Fruit fly (Drosophila melanogaster) whole organism, embryonic: Measurements from ENCODE around the gene Swip-1.

Experiments used
- CG10431 ChIP-seq: fragments of 200-800 bp; sonication (Bioruptor generic); optimal IDR thresholded peaks from 3 replicates; lab custom pipeline; 2018; ENCODE audit warnings: missing biosample characterization, mild to moderate bottlenecking, missing genetic modification characterization
- CG11085 ChIP-seq: fragments of 200-800 bp; sonication (Bioruptor generic); IDR thresholded peaks from 2 replicates; pipeline ENCODE4 v1.3.6; 2022; ENCODE audit warnings: missing biosample characterization, missing genetic modification characterization
- CG12071 ChIP-seq: fragments of 200-800 bp; sonication (Bioruptor generic); optimal IDR thresholded peaks from 3 replicates; lab custom pipeline; 2018; ENCODE audit warnings: missing biosample characterization, mild to moderate bottlenecking, missing genetic modification characterization
- CG12769 ChIP-seq: fragments of 200-800 bp; sonication (Bioruptor generic); optimal IDR thresholded peaks from 2 replicates; lab custom pipeline; 2019; ENCODE audit warnings: missing biosample characterization, mild to moderate bottlenecking, missing genetic modification characterization, moderate library complexity
- CG13296 ChIP-seq: fragments of 200-800 bp; sonication (Bioruptor generic); optimal IDR thresholded peaks from 3 replicates; lab custom pipeline; 2018; ENCODE audit warnings: missing biosample characterization, mild to moderate bottlenecking, missing genetic modification characterization
- CG15073 ChIP-seq: fragments of 200-800 bp; sonication (Bioruptor generic); optimal IDR thresholded peaks from 2 replicates; lab custom pipeline; 2016; ENCODE audit warnings: missing biosample characterization, missing genetic modification characterization
- CG15479 ChIP-seq: fragments of 200-800 bp; sonication (Bioruptor generic); optimal IDR thresholded peaks from 3 replicates; lab custom pipeline; 2019; ENCODE audit warnings: missing biosample characterization, mild to moderate bottlenecking, missing genetic modification characterization, moderate library complexity
- CG1603 ChIP-seq: fragments of 200-800 bp; sonication (Bioruptor generic); optimal IDR thresholded peaks from 2 replicates; lab custom pipeline; 2019; ENCODE audit warnings: missing biosample characterization, mild to moderate bottlenecking, missing genetic modification characterization, moderate library complexity
- CG16815 ChIP-seq: fragments of 200-800 bp; sonication (Bioruptor generic); optimal IDR thresholded peaks from 3 replicates; lab custom pipeline; 2017; ENCODE audit warnings: missing biosample characterization, mild to moderate bottlenecking, missing genetic modification characterization
- CG17385 ChIP-seq: fragments of 200-800 bp; sonication (Bioruptor generic); optimal IDR thresholded peaks from 3 replicates; lab custom pipeline; 2018; ENCODE audit warnings: missing biosample characterization, mild to moderate bottlenecking, missing genetic modification characterization
- CG18476 ChIP-seq: fragments of 200-800 bp; sonication (Bioruptor generic); optimal IDR thresholded peaks from 2 replicates; lab custom pipeline; 2016; ENCODE audit warnings: missing biosample characterization, mild to moderate bottlenecking, missing genetic modification characterization
- CG2678 ChIP-seq: fragments of 200-800 bp; sonication (Bioruptor generic); optimal IDR thresholded peaks from 3 replicates; lab custom pipeline; 2019; ENCODE audit warnings: missing biosample characterization, mild to moderate bottlenecking, missing genetic modification characterization, moderate library complexity
- CG2712 ChIP-seq: fragments of 200-800 bp; optimal IDR thresholded peaks from 3 replicates; lab custom pipeline; 2019; ENCODE audit warnings: missing biosample characterization, mild to moderate bottlenecking, missing genetic modification characterization, moderate library complexity
- CG30431 ChIP-seq: fragments of 200-800 bp; sonication (Bioruptor generic); optimal IDR thresholded peaks from 2 replicates; lab custom pipeline; 2017; ENCODE audit warnings: missing biosample characterization, missing genetic modification characterization
- CG3847 ChIP-seq: fragments of 200-800 bp; sonication (Bioruptor generic); IDR thresholded peaks from 2 replicates; pipeline ENCODE4 v1.3.6; 2022; ENCODE audit warnings: missing biosample characterization, missing genetic modification characterization
- CG42726 ChIP-seq: fragments of 200-800 bp; sonication (Bioruptor generic); IDR thresholded peaks from 2 replicates; pipeline ENCODE4 v1.3.6; 2022; ENCODE audit warnings: missing biosample characterization, missing genetic modification characterization; ENCODE audit not compliant: partially characterized antibody
- CG4707 ChIP-seq: fragments of 200-800 bp; sonication (Bioruptor generic); optimal IDR thresholded peaks from 2 replicates; lab custom pipeline; 2018; ENCODE audit warnings: missing biosample characterization, mild to moderate bottlenecking, missing genetic modification characterization, moderate library complexity
- CG6254 ChIP-seq: fragments of 200-800 bp; sonication (Bioruptor generic); optimal IDR thresholded peaks from 3 replicates; lab custom pipeline; 2017; ENCODE audit warnings: mild to moderate bottlenecking, missing biosample characterization, missing genetic modification reagents, missing genetic modification characterization
- CG9727 ChIP-seq: fragments of 200-800 bp; sonication (Bioruptor generic); optimal IDR thresholded peaks from 3 replicates; lab custom pipeline; 2017; ENCODE audit warnings: missing biosample characterization, mild to moderate bottlenecking, missing genetic modification characterization
- CG9876 ChIP-seq: fragments of 200-800 bp; sonication (Bioruptor generic); optimal IDR thresholded peaks from 2 replicates; lab custom pipeline; 2016; ENCODE audit warnings: missing biosample characterization, missing genetic modification characterization
- CoRest ChIP-seq: fragments of 200-800 bp; sonication (Bioruptor generic); optimal IDR thresholded peaks from 3 replicates; lab custom pipeline; 2018; ENCODE audit warnings: missing biosample characterization, mild to moderate bottlenecking, missing genetic modification characterization, moderate library complexity
- Fer3 ChIP-seq: fragments of 200-800 bp; sonication (Bioruptor generic); optimal IDR thresholded peaks from 2 replicates; lab custom pipeline; 2018; ENCODE audit warnings: missing biosample characterization, mild to moderate bottlenecking, missing genetic modification characterization, moderate library complexity
- H15 ChIP-seq: fragments of 200-800 bp; sonication (Bioruptor generic); IDR thresholded peaks from 3 replicates; pipeline ENCODE4 v1.3.6; 2022; ENCODE audit warnings: missing biosample characterization, missing genetic modification characterization
- Hey ChIP-seq: fragments of 200-800 bp; sonication (Bioruptor generic); optimal IDR thresholded peaks from 3 replicates; lab custom pipeline; 2018; ENCODE audit warnings: missing biosample characterization, mild to moderate bottlenecking, missing genetic modification characterization
- Hr78 ChIP-seq, 2 experiments: fragments of 200-800 bp in 1 of 2; fragments of >200 bp in 1 of 2; sonication (Bioruptor generic) in 1 of 2; optimal IDR thresholded peaks; 2 replicates each; lab custom pipeline; 2017 to 2019; ENCODE audit warnings: missing biosample characterization in 2 of 2, missing genetic modification characterization in 2 of 2, mild to moderate bottlenecking in 1 of 2, moderate library complexity in 1 of 2
- Lhr ChIP-seq: fragments of 200-800 bp; sonication (Bioruptor generic); optimal IDR thresholded peaks from 3 replicates; lab custom pipeline; 2017; ENCODE audit warnings: mild to moderate bottlenecking, missing biosample characterization, missing genetic modification reagents, missing genetic modification characterization
- Lim3 ChIP-seq: fragments of 200-800 bp; sonication (Bioruptor generic); IDR thresholded peaks from 2 replicates; pipeline ENCODE4 v1.3.6; 2022; ENCODE audit warnings: missing biosample characterization, missing genetic modification characterization
- Max ChIP-seq: fragments of 200-800 bp; sonication (Bioruptor generic); optimal IDR thresholded peaks from 2 replicates; lab custom pipeline; 2016; ENCODE audit warnings: missing biosample characterization, mild to moderate bottlenecking, missing genetic modification characterization
- Myb ChIP-seq: fragments of 200-800 bp; sonication (Bioruptor generic); optimal IDR thresholded peaks from 2 replicates; lab custom pipeline; 2016; ENCODE audit warnings: missing biosample characterization, missing genetic modification characterization
- Oaz ChIP-seq: fragments of 200-800 bp; sonication (Bioruptor generic); IDR thresholded peaks from 2 replicates; pipeline ENCODE4 v1.3.6; 2022; ENCODE audit warnings: missing biosample characterization, missing genetic modification characterization
- Oli ChIP-seq: fragments of 200-800 bp; sonication (Bioruptor generic); optimal IDR thresholded peaks from 2 replicates; lab custom pipeline; 2018; ENCODE audit warnings: missing biosample characterization, mild to moderate bottlenecking, missing genetic modification characterization, moderate library complexity
- Ptx1 ChIP-seq: fragments of 200-800 bp; sonication (Bioruptor generic); IDR thresholded peaks from 2 replicates; pipeline ENCODE4 v1.3.6; 2022; ENCODE audit warnings: missing biosample characterization, missing genetic modification characterization
- Sin3A ChIP-seq: fragments of >200 bp; optimal IDR thresholded peaks from 2 replicates; lab custom pipeline; 2018
- al ChIP-seq: fragments of 200-800 bp; sonication (Bioruptor generic); IDR thresholded peaks from 2 replicates; pipeline ENCODE4 v1.3.6; 2022; ENCODE audit warnings: missing biosample characterization, missing genetic modification characterization
- az2 ChIP-seq: fragments of 200-800 bp; sonication (Bioruptor generic); optimal IDR thresholded peaks from 3 replicates; lab custom pipeline; 2016; ENCODE audit warnings: missing biosample characterization, missing genetic modification characterization
- caup ChIP-seq: fragments of 200-800 bp; sonication (Bioruptor generic); optimal IDR thresholded peaks from 3 replicates; lab custom pipeline; 2017; ENCODE audit warnings: missing biosample characterization, mild to moderate bottlenecking, missing genetic modification characterization, moderate library complexity; ENCODE audit not compliant: severe bottlenecking
- corto ChIP-seq: fragments of 200-800 bp; sonication (Bioruptor generic); optimal IDR thresholded peaks from 2 replicates; lab custom pipeline; 2016; ENCODE audit warnings: missing biosample characterization, mild to moderate bottlenecking, missing genetic modification characterization, moderate library complexity
- da ChIP-seq: fragments of 200-800 bp; sonication (Bioruptor generic); optimal IDR thresholded peaks from 2 replicates; lab custom pipeline; 2016; ENCODE audit warnings: missing biosample characterization, missing genetic modification characterization
- danr ChIP-seq: fragments of 200-800 bp; sonication (Bioruptor generic); IDR thresholded peaks from 2 replicates; pipeline ENCODE4 v1.3.6; 2022; ENCODE audit warnings: missing biosample characterization, missing genetic modification characterization
- h ChIP-seq: fragments of >200 bp; optimal IDR thresholded peaks from 2 replicates; lab custom pipeline; 2017
- hth ChIP-seq: fragments of >200 bp; optimal IDR thresholded peaks from 2 replicates; lab custom pipeline; 2017; ENCODE audit warnings: inconsistent platforms
- nau ChIP-seq: fragments of 200-800 bp; sonication (Bioruptor generic); optimal IDR thresholded peaks from 3 replicates; lab custom pipeline; 2017; ENCODE audit warnings: missing biosample characterization, mild to moderate bottlenecking, missing genetic modification characterization, missing genetic modification reagents
- nerfin-2 ChIP-seq: fragments of 200-800 bp; sonication (Bioruptor generic); IDR thresholded peaks from 2 replicates; pipeline ENCODE4 v1.3.6; 2022; ENCODE audit warnings: missing biosample characterization, missing genetic modification characterization; ENCODE audit not compliant: partially characterized antibody
- nom ChIP-seq: fragments of 200-800 bp; sonication (Bioruptor generic); optimal IDR thresholded peaks from 2 replicates; lab custom pipeline; 2017; ENCODE audit warnings: missing biosample characterization, missing genetic modification characterization, mild to moderate bottlenecking, moderate library complexity, missing genetic modification reagents
- odd ChIP-seq: fragments of 200-800 bp; sonication (Bioruptor generic); optimal IDR thresholded peaks from 2 replicates; lab custom pipeline; 2017; ENCODE audit warnings: missing biosample characterization, mild to moderate bottlenecking, missing genetic modification characterization
- prd ChIP-seq, 3 experiments: fragments of >200 bp in 2 of 3; fragments of 200-800 bp in 1 of 3; sonication (Bioruptor generic) in 1 of 3; optimal IDR thresholded peaks in 2 of 3; IDR thresholded peaks in 1 of 3; 2 replicates in 2 of 3; 3 replicates in 1 of 3; pipeline versions ENCODE4 v1.3.6 to Lab custom; 2017 to 2022; ENCODE audit warnings: missing biosample characterization in 1 of 3, missing genetic modification characterization in 1 of 3
- pros ChIP-seq: fragments of 200-800 bp; sonication (Bioruptor generic); optimal IDR thresholded peaks from 3 replicates; lab custom pipeline; 2019; ENCODE audit warnings: missing biosample characterization, mild to moderate bottlenecking, missing genetic modification characterization, moderate library complexity
- sima ChIP-seq: fragments of 200-800 bp; sonication (Bioruptor generic); optimal IDR thresholded peaks from 2 replicates; lab custom pipeline; 2016; ENCODE audit warnings: missing biosample characterization, missing genetic modification characterization
- stwl ChIP-seq: fragments of 200-800 bp; sonication (Bioruptor generic); optimal IDR thresholded peaks from 3 replicates; lab custom pipeline; 2018; ENCODE audit warnings: missing biosample characterization, mild to moderate bottlenecking, missing genetic modification characterization, moderate library complexity
- sug ChIP-seq: fragments of 200-800 bp; optimal IDR thresholded peaks from 2 replicates; lab custom pipeline; 2019; ENCODE audit warnings: missing biosample characterization, mild to moderate bottlenecking, missing genetic modification characterization, moderate library complexity
- wek ChIP-seq: fragments of 200-800 bp; sonication (Bioruptor generic); optimal IDR thresholded peaks from 3 replicates; lab custom pipeline; 2018; ENCODE audit warnings: missing biosample characterization, mild to moderate bottlenecking, missing genetic modification characterization, moderate library complexity

The Swip-1 gene

dm6 chr2L:18966214-18966556, 20.9 kb downstream of the Swip-1 start (continued):
- TF ChIP-seq CG2712 (tag; lab: Kevin White, UChicago) (peak; percentile 80), CoRest (tag; lab: Kevin White, UChicago) (peak; percentile 73), pros (no peak), CG15479 (GFP tag; lab: Kevin White, UChicago) (no peak), sima (GFP tag; lab: Kevin White, UChicago) (no peak), odd (GFP tag; lab: Kevin White, UChicago) (peak; percentile 3), CG18476 (GFP tag; lab: Kevin White, UChicago) (peak; percentile 67), CG9876 (GFP tag; lab: Kevin White, UChicago) (no peak), CG11085 (GFP tag; lab: Robert Waterston, UW) (peak; percentile 88), Hr78 (GFP tag; optimal IDR thresholded peaks at IDR 0.05; lab: Kevin White, UChicago) (no peak), CG1603 (no peak), CG12769 (no peak), Hey (no peak), Myb (peak; percentile 13), danr (GFP tag; lab: Robert Waterston, UW) (peak; percentile 74; the same call in 1 of the 2 replicates), h (lab: Kevin White, UChicago) (no peak), da (no peak), Fer3 (peak; percentile 94), CG15073 (GFP tag; lab: Kevin White, UChicago) (no peak), CG4707 (GFP tag; lab: Kevin White, UChicago) (peak; percentile 16), al (GFP tag; lab: Robert Waterston, UW) (peak; percentile 94), az2 (peak; percentile 39), CG9727 (GFP tag; lab: Kevin White, UChicago) (peak; percentile 78), CG12071 (GFP tag; lab: Kevin White, UChicago) (peak; percentile 60), nerfin-2 (GFP tag; lab: Robert Waterston, UW) (no peak), CG16815 (GFP tag; lab: Kevin White, UChicago) (peak; percentile 8), CG30431 (peak; percentile 8), stwl (tag; lab: Kevin White, UChicago) (peak; percentile 6), Lim3 (GFP tag; lab: Robert Waterston, UW) (no peak), Oaz (GFP tag; lab: Robert Waterston, UW) (peak; percentile 82), Oli (tag; lab: Kevin White, UChicago) (peak; percentile 73), CG3847 (GFP tag; lab: Robert Waterston, UW) (peak; percentile 93), wek (GFP tag; lab: Kevin White, UChicago) (no peak), prd (optimal IDR thresholded peaks at IDR 0.05; lab: Kevin White, UChicago) (no peak), prd (GFP tag; IDR thresholded peaks at IDR 0.05; lab: Robert Waterston, UW) (peak; percentile 92), Lhr (GFP tag; lab: Kevin White, UChicago) (no peak), Sin3A (no peak), CG42726 (GFP tag; lab: Robert Waterston, UW) (no peak), H15 (GFP tag; lab: Robert Waterston, UW) (peak; percentile 81), CG17385 (GFP tag; lab: Kevin White, UChicago) (peak; percentile 70), CG10431 (no peak), sug (tag; lab: Kevin White, UChicago) (peak; percentile 87), caup (GFP tag; lab: Kevin White, UChicago) (peak; percentile 81), CG13296 (GFP tag; lab: Kevin White, UChicago) (peak; percentile 81), nom (GFP tag; lab: Kevin White, UChicago) (no peak), Ptx1 (peak; percentile 92), nau (GFP tag; lab: Kevin White, UChicago) (no peak), Max (GFP tag; lab: Kevin White, UChicago) (peak; percentile 69), hth (lab: Kevin White, UChicago) (no peak), CG6254 (GFP tag; lab: Kevin White, UChicago) (peak; percentile 47), CG2678 (tag; lab: Kevin White, UChicago) (peak; percentile 92), corto (GFP tag; lab: Kevin White, UChicago) (peak; percentile 10)
